Fruit fly (Drosophila melanogaster): ENCODE results near the gene Sap-r.

DNA sequence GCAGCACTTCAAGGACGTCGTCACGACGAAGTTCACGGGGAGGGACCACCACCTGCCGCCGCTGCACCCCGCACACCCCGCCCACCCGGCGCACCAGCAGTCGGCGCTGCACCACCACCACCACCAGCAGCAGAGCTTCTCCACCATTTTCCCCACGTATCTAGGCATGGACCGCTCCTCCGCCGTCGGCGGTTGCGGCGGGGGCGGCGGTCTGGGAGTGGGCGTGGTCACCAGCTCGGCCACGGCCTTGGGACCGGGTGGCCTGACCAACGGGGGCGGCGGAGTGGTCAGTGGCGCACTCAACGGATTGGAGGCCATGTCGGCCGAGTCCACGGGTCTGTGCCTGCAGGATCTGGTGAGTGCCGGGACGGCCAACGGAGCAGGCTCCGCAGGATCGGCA is 27.2 kb upstream of the Sap-r start:
- TF ChIP-seq Gug (GFP tag; IDR thresholded peaks at IDR 0.05): no peak
- no peak for TF ChIP-seq CG8119 (GFP tag; IDR thresholded peaks at IDR 0.05)
- no peak for TF ChIP-seq CG16779 (tag; optimal IDR thresholded peaks at IDR 0.05)
- no peak for TF ChIP-seq Blimp-1 (GFP tag; optimal IDR thresholded peaks at IDR 0.05)
- no peak for TF ChIP-seq svp (GFP tag)
- no peak for TF ChIP-seq CG8632 (GFP tag; optimal IDR thresholded peaks at IDR 0.05)

Data from whole organism, prepupa.